Worm (Caenorhabditis elegans) whole organism, dauer: Measurements from ENCODE around the gene nlp-19.

ENCODE experiments used
- unc-62 ChIP-seq: sonication (generic microtip); optimal IDR thresholded peaks from 2 replicates; lab custom pipeline; 2017; ENCODE audit warnings: missing biosample characterization, missing genetic modification reagents, missing genetic modification characterization

nlp-19 gene

DNA sequence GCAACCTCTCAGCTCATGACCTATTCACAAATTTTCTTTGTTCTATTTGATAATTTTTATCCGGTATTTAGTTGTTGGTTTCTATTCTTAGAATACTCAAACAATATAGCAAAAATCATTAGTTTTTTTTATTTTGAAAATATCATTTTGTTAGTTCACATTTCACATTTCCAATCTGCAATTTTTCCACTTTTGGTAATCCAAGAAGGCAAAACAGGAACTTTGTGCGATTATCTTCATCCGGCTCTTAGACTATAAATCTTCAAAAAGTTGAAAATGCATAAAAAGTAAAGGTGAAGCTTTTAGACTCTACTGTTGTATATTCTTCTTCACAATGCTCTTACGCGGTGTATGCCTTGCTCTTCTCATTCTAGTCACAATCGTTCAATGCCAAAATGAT is at the start of gene nlp-19:
Gene nlp-19 (plus strand): TSS at position 301 of the 400 bp plus-strand sequence.
- no peak for TF ChIP-seq unc-62 (GFP tag; lab: Kevin White, UChicago)

DNA sequence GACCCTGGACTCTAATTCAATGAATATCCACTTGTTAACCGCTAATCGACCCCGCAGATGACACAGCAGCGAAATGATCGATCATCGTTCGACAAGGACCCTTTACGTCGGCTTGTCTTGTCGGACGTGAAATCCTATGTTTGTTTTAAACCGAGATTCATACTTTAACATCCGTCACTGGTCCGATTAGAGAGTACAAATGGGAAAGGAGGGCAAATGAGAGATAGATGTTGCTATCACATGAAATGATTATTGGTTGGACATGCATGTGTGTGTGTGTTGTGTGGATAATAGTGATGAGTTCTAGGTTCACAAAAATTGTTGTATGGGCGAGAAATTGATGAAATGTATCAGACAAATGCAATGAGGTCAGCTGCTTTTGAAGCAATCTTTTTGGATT is 48.9 kb upstream of the nlp-19 start:
- no peak for TF ChIP-seq unc-62 (GFP tag; lab: Kevin White, UChicago)

DNA sequence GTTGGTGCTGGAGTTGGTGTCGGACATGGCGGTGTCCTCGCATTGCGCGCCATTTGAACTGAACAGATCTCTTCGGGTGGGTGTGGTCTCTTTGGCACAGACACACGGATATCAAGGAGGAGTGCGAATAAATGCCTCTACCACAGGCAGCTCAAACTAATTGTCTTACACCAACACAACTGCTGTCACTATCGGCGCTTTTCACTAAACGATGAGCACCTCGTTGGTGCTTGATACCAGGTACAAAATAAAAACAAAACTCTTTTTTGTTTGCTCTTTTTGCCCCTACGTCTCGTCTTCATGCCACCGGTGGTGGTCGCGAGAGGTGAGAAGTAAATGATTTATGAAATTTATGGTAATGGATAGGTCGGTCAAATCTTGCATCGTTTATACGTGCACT is 47.8 kb upstream of the nlp-19 start, which contains the start of gene F47B10.8:
Gene F47B10.8 (minus strand): TSS at position 101 of the 400 bp plus-strand sequence.
- TF ChIP-seq unc-62 (GFP tag; lab: Kevin White, UChicago): no peak

DNA sequence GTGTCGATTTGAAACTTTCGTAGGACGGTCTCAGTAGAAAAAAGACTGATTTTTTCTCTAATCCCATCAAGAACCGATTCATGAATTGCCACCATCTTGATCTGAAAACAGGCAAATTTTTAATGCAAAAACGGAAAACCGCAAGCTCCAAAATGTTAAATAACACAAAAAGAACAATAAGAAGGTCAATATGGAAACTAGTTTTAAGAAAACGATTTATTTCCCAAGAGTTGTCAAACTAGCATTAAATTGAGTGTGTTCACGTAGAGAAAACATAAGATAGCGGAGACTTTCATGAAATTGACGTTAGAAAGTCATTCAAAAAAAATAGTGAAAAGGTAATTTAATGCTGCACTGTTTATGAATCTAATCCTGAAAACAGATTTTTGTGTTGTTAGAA is 44.5 kb upstream of the nlp-19 start, which contains the start of gene F47B10.9:
Gene F47B10.9 (minus strand): TSS at position 101 of the 400 bp plus-strand sequence.
- TF ChIP-seq unc-62 (GFP tag; lab: Kevin White, UChicago): no peak

DNA sequence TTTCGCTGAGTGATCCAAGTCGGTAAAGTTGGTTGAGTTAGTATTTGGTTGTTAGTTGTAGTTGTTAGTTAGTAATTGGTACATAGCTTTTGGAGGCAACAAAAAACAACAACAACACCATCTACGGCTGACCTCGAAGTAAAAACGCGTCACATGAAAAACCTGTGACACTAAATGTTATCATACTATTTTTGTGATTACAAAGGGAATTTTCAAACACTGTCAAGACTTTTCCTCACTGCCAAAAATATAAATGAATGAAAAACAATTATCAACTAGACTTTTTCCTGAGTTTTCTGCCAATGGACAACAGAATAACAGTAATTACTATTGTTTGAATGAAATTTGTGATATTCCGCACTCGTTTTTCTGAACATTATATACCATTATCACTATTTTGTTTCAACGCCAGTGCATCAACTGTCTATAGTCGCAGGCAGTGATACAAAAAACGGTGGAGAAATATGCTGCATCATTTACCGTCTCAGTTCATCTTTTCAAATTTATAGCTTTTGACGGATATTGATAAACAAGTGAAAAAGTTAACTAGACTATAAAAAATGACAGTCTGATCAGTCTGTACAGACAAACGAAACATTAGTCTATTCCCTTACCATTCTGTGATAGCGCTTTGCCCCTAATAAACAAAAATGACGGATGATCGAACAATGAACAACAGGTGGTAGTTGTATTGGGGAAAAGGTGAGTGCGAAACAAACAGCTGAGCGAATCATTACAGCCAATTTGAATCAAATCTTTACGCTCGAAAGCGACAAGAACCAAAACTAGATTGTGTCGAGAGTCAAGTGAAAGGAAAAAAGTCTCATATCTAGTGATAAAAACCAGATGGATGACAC is 43.9 kb upstream of the nlp-19 start:
- no peak for TF ChIP-seq unc-62 (GFP tag; lab: Kevin White, UChicago)

DNA sequence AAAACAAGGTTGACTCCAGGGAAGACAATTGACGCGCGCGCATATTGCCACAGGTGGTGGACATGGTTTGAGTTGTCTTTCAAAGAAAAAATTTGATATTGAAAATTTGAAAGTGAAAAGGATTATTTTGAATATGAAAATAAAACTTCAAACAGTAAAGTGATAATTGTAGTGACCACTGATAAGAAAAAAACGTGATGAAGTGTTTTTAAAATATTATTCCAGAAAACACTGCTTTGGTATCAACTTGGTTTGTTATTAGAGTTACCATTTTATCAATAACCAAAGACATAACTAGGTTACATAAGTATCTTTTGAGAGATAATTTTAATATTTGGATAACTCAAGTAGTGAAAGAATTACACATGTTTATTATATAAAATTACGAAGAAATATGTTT is 42.3 kb upstream of the nlp-19 start:
- no peak for TF ChIP-seq unc-62 (GFP tag; lab: Kevin White, UChicago)

DNA sequence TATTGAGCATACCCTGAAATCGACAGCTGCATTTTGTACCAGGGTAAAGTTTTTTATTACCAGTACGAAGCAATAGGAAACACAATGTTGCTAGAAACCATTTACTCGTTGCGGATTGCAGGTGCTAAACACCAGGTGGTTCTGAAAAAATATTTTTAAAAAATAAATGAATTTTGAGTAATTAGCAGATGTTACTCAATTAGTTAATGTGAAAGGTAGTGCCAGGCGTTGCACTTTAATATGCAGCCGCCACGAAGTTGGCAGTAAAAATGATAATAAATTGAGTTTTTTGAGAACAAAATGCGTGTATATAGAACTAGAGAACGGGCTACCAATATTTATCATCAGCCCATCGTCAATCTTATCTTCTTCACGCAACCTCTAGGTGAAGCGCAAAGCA is 38.9 kb upstream of the nlp-19 start, which contains the start of gene nstp-9:
Gene nstp-9 (minus strand): TSS at position 101 of the 400 bp plus-strand sequence.
- TF ChIP-seq unc-62 (GFP tag; lab: Kevin White, UChicago): no peak

DNA sequence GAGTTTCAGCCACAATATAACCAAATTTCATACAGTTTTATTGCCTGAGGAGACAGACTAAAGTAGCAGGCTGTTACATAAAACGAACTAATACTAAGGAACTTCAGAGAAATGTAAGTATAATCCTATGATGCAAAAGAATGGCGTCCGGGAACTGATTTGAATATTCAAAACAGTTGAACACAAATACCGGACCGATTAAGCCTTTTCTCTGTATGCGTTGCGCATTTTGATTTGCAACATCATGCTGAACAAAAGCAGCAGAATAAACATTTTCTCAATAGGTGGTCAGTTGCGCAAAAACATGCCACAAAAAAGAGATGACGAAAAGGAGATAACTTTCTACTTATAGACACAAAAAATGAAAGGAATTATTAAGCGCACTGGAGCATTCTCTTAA is 34.5 kb upstream of the nlp-19 start:
- TF ChIP-seq unc-62 (GFP tag; lab: Kevin White, UChicago): no peak

DNA sequence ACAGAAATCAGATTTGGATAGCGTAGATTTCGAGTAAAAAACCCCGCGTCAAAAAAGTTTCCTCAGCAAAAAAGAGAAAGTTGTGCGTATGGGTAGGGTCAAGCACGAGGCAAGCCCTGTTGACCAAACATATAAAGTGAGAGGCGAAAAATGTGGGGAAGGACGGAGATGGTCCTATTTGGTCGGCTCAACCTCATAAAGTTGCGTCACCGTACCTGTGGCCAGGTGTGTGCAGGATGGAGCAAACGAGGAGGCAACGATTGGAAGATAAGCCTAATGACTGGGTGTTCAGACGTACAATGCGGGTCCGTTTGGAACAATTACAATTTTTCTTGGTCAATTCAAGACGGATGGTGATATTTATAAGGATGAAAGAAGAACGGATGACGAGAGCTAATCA is 31.4 kb upstream of the nlp-19 start:
- no peak for TF ChIP-seq unc-62 (GFP tag; lab: Kevin White, UChicago)

DNA sequence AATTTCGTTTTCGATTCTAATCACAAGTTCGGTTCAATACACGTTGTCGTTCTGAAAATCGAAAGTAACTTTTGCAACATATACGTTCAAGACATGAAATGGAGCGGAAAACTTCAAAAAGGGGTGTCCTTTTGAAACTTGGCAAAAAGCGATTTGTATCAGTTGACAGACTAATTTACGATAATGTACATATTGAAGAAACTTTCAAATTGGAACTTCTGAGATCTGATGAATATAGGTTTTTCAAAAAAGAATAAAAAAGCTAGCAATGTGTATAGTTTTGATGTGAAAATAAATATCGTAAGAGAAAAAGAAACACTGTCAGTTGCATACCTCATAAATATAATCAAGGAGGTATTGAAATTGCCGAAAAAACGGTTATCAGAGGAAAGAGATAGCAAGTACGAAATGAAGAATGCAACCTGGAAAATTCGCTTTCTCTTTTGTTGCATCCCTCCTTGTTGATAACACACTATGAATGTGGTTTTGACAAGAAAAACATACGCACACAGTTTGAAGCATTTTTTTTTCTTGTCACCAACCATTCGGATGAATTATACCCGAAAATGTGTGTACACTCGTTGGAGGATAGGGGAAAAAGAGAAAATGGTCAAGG is 29.5 kb upstream of the nlp-19 start, which contains the start of gene dgn-1:
Gene dgn-1 (minus strand): TSS at position 51 of the 616 bp plus-strand sequence.
- no peak for TF ChIP-seq unc-62 (GFP tag; lab: Kevin White, UChicago)

DNA sequence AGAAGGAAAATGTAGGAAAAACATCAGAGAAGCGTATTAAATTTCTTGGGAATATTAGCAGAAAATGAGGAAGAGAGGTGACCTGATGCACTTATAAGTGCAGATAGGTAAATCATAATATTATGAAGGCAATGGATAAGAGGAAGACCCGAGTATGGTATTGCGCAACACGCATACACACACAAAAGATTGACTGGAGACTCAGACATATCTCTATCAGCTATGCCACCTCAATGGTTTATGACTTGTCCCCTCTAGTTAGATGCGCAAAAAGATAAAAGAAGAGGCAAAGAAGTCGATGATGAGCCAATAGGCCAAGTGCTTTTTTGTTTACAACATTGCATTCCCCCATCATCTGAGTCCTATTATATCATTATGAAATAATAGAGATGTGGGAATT is 26.4 kb upstream of the nlp-19 start:
- TF ChIP-seq unc-62 (GFP tag; lab: Kevin White, UChicago): no peak

DNA sequence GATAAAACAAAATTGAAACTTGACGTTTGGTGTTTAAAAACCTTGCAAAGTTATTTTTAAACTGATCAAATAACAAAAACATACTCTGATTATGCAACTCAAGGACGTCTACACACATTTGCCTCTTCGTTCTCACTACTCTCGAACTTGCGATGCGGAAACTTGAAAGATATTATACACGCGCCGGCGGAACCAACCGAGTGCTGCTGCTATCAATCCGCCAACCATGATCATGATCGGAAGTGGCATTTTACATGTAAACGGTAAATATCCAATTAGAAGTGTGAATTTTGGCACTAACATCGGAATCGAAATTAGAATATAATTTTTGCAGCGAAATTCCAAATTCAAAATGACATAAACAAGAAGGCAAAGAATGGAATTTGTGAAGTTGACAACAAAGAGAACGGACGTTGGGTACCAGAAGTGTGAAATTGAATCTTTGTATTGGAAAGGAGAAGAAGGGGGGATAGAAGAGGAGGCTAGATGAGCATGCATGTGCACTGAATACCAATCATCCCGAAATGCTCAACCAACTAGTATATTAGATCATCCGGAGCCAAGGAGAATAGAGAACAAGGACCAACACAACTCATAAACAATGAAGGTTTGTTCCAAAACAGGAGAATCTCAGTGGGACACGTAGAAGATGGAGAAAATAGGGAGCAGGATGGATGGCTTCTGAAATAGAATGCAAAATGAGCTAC is 25.1 kb upstream of the nlp-19 start:
- TF ChIP-seq unc-62 (GFP tag; lab: Kevin White, UChicago): no peak

DNA sequence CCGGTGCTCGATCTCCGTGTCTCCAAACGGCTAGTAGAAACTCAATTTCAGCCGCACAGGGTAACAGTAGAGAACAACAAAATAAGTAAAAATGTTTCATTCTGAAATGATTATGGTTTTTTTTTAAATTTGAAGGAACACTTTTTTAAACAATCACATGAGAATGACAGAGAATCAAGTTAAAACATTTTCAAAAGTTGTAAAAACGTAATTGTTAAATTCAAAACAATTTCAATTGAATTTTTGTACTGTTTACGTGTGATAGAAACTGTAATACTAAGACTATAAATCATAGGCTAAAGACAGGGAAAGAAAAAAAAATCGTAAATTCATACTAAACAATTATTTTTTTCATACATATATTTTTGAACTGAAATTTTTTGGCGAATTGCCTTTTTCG is 17.3 kb upstream of the nlp-19 start, which contains the start of gene pho-7:
Gene pho-7 (minus strand): TSS at position 101 of the 400 bp plus-strand sequence.
- no peak for TF ChIP-seq unc-62 (GFP tag; lab: Kevin White, UChicago)

DNA sequence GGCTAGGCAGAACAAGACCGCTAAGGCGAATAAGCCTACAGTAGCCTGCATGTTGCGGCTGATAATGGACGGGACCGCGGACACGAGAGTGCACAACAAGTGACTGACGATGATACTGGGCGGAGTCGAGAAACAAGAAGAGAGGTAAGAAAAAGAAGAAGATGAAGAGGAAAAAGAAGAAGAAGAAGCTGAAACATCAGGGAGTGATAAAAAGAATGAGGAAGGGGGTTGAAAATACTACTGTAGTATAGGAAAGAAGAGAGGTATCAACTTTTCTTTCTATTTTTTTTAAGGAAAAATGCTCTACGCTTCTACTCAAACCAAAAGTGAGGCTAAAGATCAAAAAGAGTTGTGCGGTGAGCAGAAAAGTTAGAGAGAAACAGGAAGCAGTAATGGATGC is 9.7 kb upstream of the nlp-19 start, which contains the start of gene T21B6.3:
Gene T21B6.3 (minus strand): TSS at position 101 of the 400 bp plus-strand sequence.
- TF ChIP-seq unc-62 (GFP tag; lab: Kevin White, UChicago): no peak

DNA sequence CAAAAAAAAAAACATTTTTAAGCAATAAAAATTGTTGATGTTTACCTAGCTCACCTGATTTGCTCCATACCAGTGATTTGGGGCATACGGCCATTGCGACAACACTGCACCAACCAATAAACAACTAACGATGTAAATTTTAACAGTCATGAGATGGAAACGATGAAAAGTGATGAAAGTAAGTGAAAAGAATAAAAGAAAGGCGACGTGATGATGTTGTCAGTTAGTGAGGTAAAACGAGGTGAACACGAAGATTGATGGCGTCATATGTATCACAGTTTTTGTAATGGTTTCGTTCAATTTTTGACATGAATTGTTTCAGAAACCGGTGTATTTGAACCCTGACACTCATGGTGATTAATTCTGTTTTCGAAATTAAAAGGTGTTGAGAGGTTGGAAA is 7.4 kb upstream of the nlp-19 start, which contains the start of gene K09C8.7:
Gene K09C8.7 (minus strand): TSS at position 226 of the 400 bp plus-strand sequence.
- no peak for TF ChIP-seq unc-62 (GFP tag; lab: Kevin White, UChicago)
